Fruit fly (Drosophila melanogaster) whole organism, pupa: ENCODE measurements around the gene CG33552.

Experiments
- CG10348 ChIP-seq: fragments of 200-800 bp; sonication (Bioruptor generic); IDR thresholded peaks from 2 replicates; pipeline ENCODE4 v1.3.6; 2022; ENCODE audit warnings: missing biosample characterization, missing genetic modification characterization
- CG12605 ChIP-seq: fragments of 200-800 bp; sonication (Bioruptor generic); IDR thresholded peaks from 2 replicates; pipeline ENCODE4 v1.3.6; 2022; ENCODE audit warnings: missing biosample characterization, missing genetic modification characterization
- CG13204 ChIP-seq: fragments of 200-800 bp; sonication (Bioruptor generic); optimal IDR thresholded peaks from 2 replicates; lab custom pipeline; 2018; ENCODE audit warnings: missing biosample characterization, mild to moderate bottlenecking, missing genetic modification characterization, moderate library complexity
- CG14655 ChIP-seq: fragments of 200-800 bp; sonication (Bioruptor generic); optimal IDR thresholded peaks from 3 replicates; lab custom pipeline; 2017; ENCODE audit warnings: mild to moderate bottlenecking, missing biosample characterization, missing genetic modification reagents, missing genetic modification characterization
- CG15710 ChIP-seq: fragments of 200-800 bp; sonication (Bioruptor generic); optimal IDR thresholded peaks from 2 replicates; lab custom pipeline; 2018; ENCODE audit warnings: missing biosample characterization, mild to moderate bottlenecking, missing genetic modification characterization, moderate library complexity
- CG17806 ChIP-seq: fragments of 200-800 bp; sonication (Bioruptor generic); optimal IDR thresholded peaks from 2 replicates; lab custom pipeline; 2018; ENCODE audit warnings: missing biosample characterization, mild to moderate bottlenecking, missing genetic modification characterization, moderate library complexity
- CG32121 ChIP-seq: fragments of 200-800 bp; sonication (Bioruptor generic); IDR thresholded peaks from 2 replicates; pipeline ENCODE4 v1.3.6; 2022; ENCODE audit warnings: missing biosample characterization, missing genetic modification characterization
- CG34367 ChIP-seq: fragments of 200-800 bp; sonication (Bioruptor generic); optimal IDR thresholded peaks from 2 replicates; lab custom pipeline; 2018; ENCODE audit warnings: missing biosample characterization, mild to moderate bottlenecking, missing genetic modification characterization
- CG4496 ChIP-seq: fragments of 200-800 bp; sonication (Bioruptor generic); IDR thresholded peaks from 3 replicates; pipeline ENCODE4 v1.3.6; 2022; ENCODE audit warnings: missing biosample characterization, missing genetic modification characterization
- CG8159 ChIP-seq: fragments of 200-800 bp; sonication (Bioruptor generic); optimal IDR thresholded peaks from 3 replicates; lab custom pipeline; 2018; ENCODE audit warnings: missing biosample characterization, mild to moderate bottlenecking, missing genetic modification characterization, moderate library complexity
- CG8301 ChIP-seq: fragments of 200-800 bp; sonication (Bioruptor generic); optimal IDR thresholded peaks from 2 replicates; lab custom pipeline; 2018; ENCODE audit warnings: missing biosample characterization, mild to moderate bottlenecking, missing genetic modification characterization
- CG9948 ChIP-seq: fragments of 200-800 bp; sonication (Bioruptor generic); optimal IDR thresholded peaks from 2 replicates; lab custom pipeline; 2018; ENCODE audit warnings: missing biosample characterization, mild to moderate bottlenecking, missing genetic modification characterization, moderate library complexity
- D1 ChIP-seq: fragments of 200-800 bp; sonication (Bioruptor generic); optimal IDR thresholded peaks from 2 replicates; lab custom pipeline; 2018; ENCODE audit warnings: missing biosample characterization, mild to moderate bottlenecking, missing genetic modification characterization, moderate library complexity
- EcR ChIP-seq: fragments of 200-800 bp; sonication (Bioruptor generic); optimal IDR thresholded peaks from 3 replicates; lab custom pipeline; 2019; ENCODE audit warnings: missing biosample characterization, missing genetic modification characterization, mild to moderate bottlenecking, moderate library complexity, missing genetic modification reagents
- Ets98B ChIP-seq: fragments of 200-800 bp; sonication (Bioruptor generic); IDR thresholded peaks from 2 replicates; pipeline ENCODE4 v1.3.6; 2022; ENCODE audit warnings: missing biosample characterization, missing genetic modification characterization
- Pif1A ChIP-seq: fragments of 200-800 bp; sonication (Bioruptor generic); optimal IDR thresholded peaks from 3 replicates; lab custom pipeline; 2016; ENCODE audit warnings: missing biosample characterization, missing genetic modification characterization
- Pif1B ChIP-seq: fragments of 200-800 bp; sonication (Bioruptor generic); optimal IDR thresholded peaks from 3 replicates; lab custom pipeline; 2016; ENCODE audit warnings: missing biosample characterization, missing genetic modification characterization
- Snoo ChIP-seq: fragments of 200-800 bp; sonication (Bioruptor generic); optimal IDR thresholded peaks from 3 replicates; lab custom pipeline; 2017; ENCODE audit warnings: missing biosample characterization, mild to moderate bottlenecking, missing genetic modification characterization, inconsistent platforms
- fd96Ca ChIP-seq: fragments of 200-800 bp; sonication (Bioruptor generic); IDR thresholded peaks from 3 replicates; pipeline ENCODE4 v1.3.6; 2022; ENCODE audit warnings: missing biosample characterization, missing genetic modification characterization
- gl ChIP-seq: fragments of 200-800 bp; sonication (Bioruptor generic); optimal IDR thresholded peaks from 2 replicates; lab custom pipeline; 2018; ENCODE audit warnings: missing biosample characterization, mild to moderate bottlenecking, missing genetic modification characterization
- rn ChIP-seq: fragments of 200-800 bp; sonication (Bioruptor generic); IDR thresholded peaks from 2 replicates; pipeline ENCODE4 v1.3.6; 2022; ENCODE audit warnings: missing biosample characterization, missing genetic modification characterization

The CG33552 gene

DNA sequence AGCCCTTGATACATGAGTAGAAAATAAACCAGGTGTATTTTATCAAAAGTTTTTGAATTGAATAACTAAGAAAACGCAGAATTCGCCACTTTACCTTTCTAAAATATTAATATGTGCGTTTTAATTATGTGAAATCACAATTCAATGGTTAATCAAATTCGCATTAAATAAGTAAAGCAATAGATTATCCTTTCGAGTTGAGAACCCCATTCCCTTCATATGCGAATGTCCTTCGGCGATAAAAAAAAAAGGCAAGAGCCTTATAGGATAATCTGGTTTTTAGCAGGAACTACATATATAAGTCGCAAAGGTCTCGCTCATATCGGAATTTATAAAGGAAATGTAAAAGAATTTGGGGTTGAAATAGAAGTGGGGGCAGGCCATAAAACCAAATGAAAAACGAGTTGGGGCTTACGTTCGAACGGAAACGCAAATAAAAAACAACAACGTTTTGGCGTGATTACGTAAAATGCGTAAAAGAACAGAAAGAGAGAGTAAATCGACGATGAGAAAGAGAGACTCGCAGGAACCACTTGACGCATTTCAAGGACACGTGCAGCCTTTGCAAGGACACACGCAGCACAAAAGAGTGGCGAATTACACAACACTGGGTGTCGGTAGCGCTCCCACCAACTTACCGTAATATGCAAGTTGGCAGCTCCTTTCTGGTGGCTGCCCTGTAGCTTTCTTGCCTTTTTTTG, 33.0 kb downstream of the CG33552 start:
- TF ChIP-seq CG13204 (GFP tag; lab: Kevin White, UChicago): no peak
- TF ChIP-seq Pif1A (GFP tag; lab: Kevin White, UChicago): no peak
- no peak for TF ChIP-seq CG10348 (GFP tag; lab: Robert Waterston, UW)
- TF ChIP-seq CG8301: no peak
- no peak for TF ChIP-seq CG8159 (tag; lab: Kevin White, UChicago)
- TF ChIP-seq CG34367 (tag; lab: Kevin White, UChicago): no peak
- TF ChIP-seq EcR (GFP tag; lab: Kevin White, UChicago): no peak
- TF ChIP-seq fd96Ca (GFP tag; lab: Robert Waterston, UW): no peak

DNA sequence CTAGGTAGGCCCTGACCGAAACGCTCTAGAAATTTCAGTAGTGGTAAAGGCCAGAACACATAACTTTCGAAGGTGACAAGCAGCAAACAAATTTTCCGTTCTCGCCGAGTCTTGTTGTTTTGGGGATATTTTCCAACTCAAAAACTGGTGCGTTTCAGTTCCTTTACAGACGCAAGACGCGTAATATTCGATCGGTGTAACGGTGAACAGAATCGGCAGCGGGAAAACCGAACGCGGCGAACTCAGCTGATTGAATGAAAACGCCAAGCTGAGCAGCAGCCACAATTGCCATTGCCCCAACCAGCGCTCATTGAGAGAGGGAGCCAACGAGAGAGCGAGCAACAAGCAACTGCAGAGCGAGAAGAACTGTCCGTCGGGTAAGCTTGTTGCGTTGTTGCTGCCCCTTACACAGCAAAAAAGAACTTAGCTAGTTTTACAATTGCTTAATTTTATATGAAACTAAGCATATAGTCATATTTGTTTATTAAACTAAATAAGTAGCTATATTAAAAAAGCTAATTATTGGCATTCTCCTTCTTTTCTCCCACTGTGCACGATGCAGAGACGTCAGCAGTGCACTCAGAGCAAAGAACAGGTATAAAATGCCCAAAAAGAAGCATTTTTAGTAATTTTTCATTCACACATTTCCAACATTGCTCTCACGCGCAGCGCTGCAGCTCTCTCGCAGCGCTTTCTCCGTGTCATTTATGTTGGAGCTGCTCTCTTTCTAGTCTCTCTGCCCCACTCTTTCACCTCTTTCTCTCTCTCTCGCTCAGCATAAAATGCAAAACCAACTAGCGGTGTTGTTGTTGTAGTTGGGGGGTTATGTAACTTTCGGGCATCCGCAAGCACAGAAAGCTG, 33.8 kb downstream of the CG33552 start, which contains the start of the genes Cyt-c-d and CG31808:
Gene Cyt-c-d, plus strand, starts transcription at position 51 of the 861 bp plus-strand sequence.
Gene CG31808, minus strand, starts transcription at position 355 of the 861 bp plus-strand sequence.
- TF ChIP-seq CG34367 (tag; lab: Kevin White, UChicago) (peak; percentile 93), EcR (GFP tag; lab: Kevin White, UChicago) (peak; percentile 32), CG8301 (peak; percentile 99), CG13204 (GFP tag; lab: Kevin White, UChicago) (peak; percentile 82), D1 (peak; percentile 89), Snoo (tag; lab: Kevin White, UChicago) (peak; percentile 96), Pif1B (peak; percentile 98), CG32121 (GFP tag; lab: Robert Waterston, UW) (peak; percentile 99), fd96Ca (GFP tag; lab: Robert Waterston, UW) (peak; percentile 99), CG17806 (tag; lab: Kevin White, UChicago) (peak; percentile 95), rn (GFP tag; lab: Robert Waterston, UW) (peak; percentile 97), CG12605 (GFP tag; lab: Robert Waterston, UW) (peak; percentile 99), CG4496 (GFP tag; lab: Robert Waterston, UW) (no peak; the same call in 2 of the 3 replicates), CG10348 (GFP tag; lab: Robert Waterston, UW) (peak; percentile 95), CG8159 (tag; lab: Kevin White, UChicago) (peak; percentile 94), Pif1A (GFP tag; lab: Kevin White, UChicago) (peak; percentile 98), gl (tag; lab: Kevin White, UChicago) (peak; percentile 85), Ets98B (peak; percentile 99), CG14655 (peak; percentile 99), CG15710 (tag; lab: Kevin White, UChicago) (peak; percentile 94), CG9948 (tag; lab: Kevin White, UChicago) (peak; percentile 95)

DNA sequence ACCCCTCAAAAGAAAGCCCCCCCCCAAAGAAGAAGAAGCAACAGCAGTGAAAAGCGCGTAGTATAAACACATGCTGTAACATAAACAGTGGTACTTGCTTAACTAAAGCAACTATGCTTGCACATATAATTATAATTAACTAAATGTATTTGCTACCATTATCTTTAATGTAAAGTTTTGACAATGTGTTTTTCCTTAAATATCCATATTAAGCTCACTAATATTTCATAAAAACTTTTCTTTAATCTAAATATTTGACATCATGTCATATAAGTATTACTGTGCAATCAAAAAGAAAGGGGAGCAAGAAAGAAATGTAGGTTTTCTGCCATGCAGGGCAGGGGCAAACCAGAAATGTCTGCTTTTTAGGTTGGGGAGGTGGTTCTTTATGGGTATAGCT, 34.5 kb downstream of the CG33552 start:
- TF ChIP-seq CG32121 (GFP tag; lab: Robert Waterston, UW): peak; percentile 63
- no peak for TF ChIP-seq Ets98B
- no peak for TF ChIP-seq Pif1B
- TF ChIP-seq CG34367 (tag; lab: Kevin White, UChicago): no peak
- no peak for TF ChIP-seq EcR (GFP tag; lab: Kevin White, UChicago)
- no peak for TF ChIP-seq CG8301
- TF ChIP-seq D1: no peak
- no peak for TF ChIP-seq Pif1A (GFP tag; lab: Kevin White, UChicago)

DNA sequence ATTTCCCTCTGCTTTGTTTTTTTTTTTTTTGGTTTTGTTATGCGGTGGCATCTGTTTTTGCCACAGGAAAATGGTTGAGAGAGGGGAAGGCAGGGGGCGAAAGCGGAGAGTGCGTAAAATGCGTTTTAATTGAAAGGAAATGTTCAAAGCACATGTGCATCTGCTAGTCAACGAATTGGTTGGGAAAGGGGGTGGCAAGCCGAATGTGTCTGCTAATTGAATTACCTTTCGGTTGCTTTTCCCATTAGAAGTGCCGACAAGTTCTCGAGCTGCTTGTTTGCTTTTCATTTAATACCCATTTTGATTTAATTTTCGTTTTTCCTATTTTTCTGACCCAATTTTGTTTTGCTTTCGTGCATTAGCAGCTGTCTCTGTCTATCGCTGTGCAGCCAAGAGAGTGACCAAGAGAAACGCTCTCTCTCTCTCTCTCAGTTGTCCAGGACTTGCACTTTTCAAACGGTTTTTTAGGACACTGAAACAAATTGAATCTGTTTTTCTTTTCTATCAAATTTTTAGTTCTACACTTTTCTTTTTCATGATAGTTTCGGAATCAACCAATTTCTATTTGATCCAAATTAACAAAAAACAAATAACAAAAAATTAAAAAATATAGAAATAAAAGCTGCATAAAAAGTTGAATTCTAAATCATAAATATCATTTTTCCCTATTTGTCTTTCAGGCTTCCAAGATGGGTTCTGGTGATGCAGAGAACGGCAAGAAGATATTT, 36.3 kb downstream of the CG33552 start:
- TF ChIP-seq Snoo (tag; lab: Kevin White, UChicago): no peak
- no peak for TF ChIP-seq CG12605 (GFP tag; lab: Robert Waterston, UW)
- TF ChIP-seq gl (tag; lab: Kevin White, UChicago): no peak
- 0 out of 3 replicates have a peak, but pooled peaks have one; percentile 43 for TF ChIP-seq CG4496 (GFP tag; lab: Robert Waterston, UW)
- no peak for TF ChIP-seq Pif1B
- peak; percentile 54 for TF ChIP-seq CG32121 (GFP tag; lab: Robert Waterston, UW)
- TF ChIP-seq CG8301: peak; percentile 40
- TF ChIP-seq EcR (GFP tag; lab: Kevin White, UChicago): no peak
- peak; percentile 37; the same call in 1 of the 2 replicates for TF ChIP-seq Ets98B
- no peak for TF ChIP-seq CG17806 (tag; lab: Kevin White, UChicago)
- no peak for TF ChIP-seq fd96Ca (GFP tag; lab: Robert Waterston, UW)
- no peak for TF ChIP-seq D1
- no peak for TF ChIP-seq CG13204 (GFP tag; lab: Kevin White, UChicago)
- TF ChIP-seq rn (GFP tag; lab: Robert Waterston, UW): 0 out of 2 replicates have a peak, but pooled peaks have one; percentile 4
- TF ChIP-seq CG9948 (tag; lab: Kevin White, UChicago): no peak
- peak; percentile 46 for TF ChIP-seq CG14655
- TF ChIP-seq CG15710 (tag; lab: Kevin White, UChicago): no peak
- TF ChIP-seq CG34367 (tag; lab: Kevin White, UChicago): no peak
- TF ChIP-seq Pif1A (GFP tag; lab: Kevin White, UChicago): no peak
- TF ChIP-seq CG10348 (GFP tag; lab: Robert Waterston, UW): no peak
- no peak for TF ChIP-seq CG8159 (tag; lab: Kevin White, UChicago)
